Fruit fly (Drosophila melanogaster) whole organism, embryonic: ENCODE measurements around the gene Gr32a.

Experiments used
- Antp ChIP-seq: fragments of 200-800 bp; sonication (Bioruptor generic); optimal IDR thresholded peaks from 3 replicates; lab custom pipeline; 2016; ENCODE audit warnings: missing biosample characterization, missing genetic modification characterization
- BtbVII ChIP-seq: fragments of 200-800 bp; sonication (Bioruptor generic); optimal IDR thresholded peaks from 3 replicates; lab custom pipeline; 2017; ENCODE audit warnings: missing biosample characterization, mild to moderate bottlenecking, missing genetic modification characterization
- CG10979 ChIP-seq: fragments of 200-800 bp; sonication (Bioruptor generic); optimal IDR thresholded peaks from 2 replicates; lab custom pipeline; 2018; ENCODE audit warnings: missing biosample characterization, mild to moderate bottlenecking, missing genetic modification characterization, moderate library complexity
- CG12219 ChIP-seq: fragments of 200-800 bp; sonication (Bioruptor generic); optimal IDR thresholded peaks from 3 replicates; lab custom pipeline; 2018; ENCODE audit warnings: missing biosample characterization, mild to moderate bottlenecking, missing genetic modification characterization
- CG16813 ChIP-seq: fragments of 200-800 bp; sonication (Bioruptor generic); IDR thresholded peaks from 3 replicates; pipeline ENCODE4 v1.3.6; 2022; ENCODE audit warnings: missing biosample characterization, missing genetic modification characterization; ENCODE audit not compliant: partially characterized antibody
- CG16863 ChIP-seq: fragments of 200-800 bp; sonication (Bioruptor generic); optimal IDR thresholded peaks from 3 replicates; lab custom pipeline; 2016; ENCODE audit warnings: missing biosample characterization, missing genetic modification characterization
- CG17385 ChIP-seq: fragments of 200-800 bp; sonication (Bioruptor generic); optimal IDR thresholded peaks from 3 replicates; lab custom pipeline; 2018; ENCODE audit warnings: missing biosample characterization, mild to moderate bottlenecking, missing genetic modification characterization
- CG17612 ChIP-seq: fragments of 200-800 bp; sonication (Bioruptor generic); IDR thresholded peaks from 2 replicates; pipeline ENCODE4 v1.3.6; 2022; ENCODE audit warnings: missing biosample characterization, missing genetic modification characterization
- CG17912 ChIP-seq: fragments of 200-800 bp; sonication (Bioruptor generic); optimal IDR thresholded peaks from 2 replicates; lab custom pipeline; 2018; ENCODE audit warnings: missing biosample characterization, mild to moderate bottlenecking, missing genetic modification characterization
- CG1832 ChIP-seq: fragments of 200-800 bp; sonication (Bioruptor generic); optimal IDR thresholded peaks from 2 replicates; lab custom pipeline; 2017; ENCODE audit warnings: missing biosample characterization, mild to moderate bottlenecking, missing genetic modification characterization, inconsistent platforms
- CG18599 ChIP-seq: fragments of 200-800 bp; sonication (Bioruptor generic); optimal IDR thresholded peaks from 3 replicates; lab custom pipeline; 2017; ENCODE audit warnings: missing biosample characterization, missing genetic modification characterization, mild to moderate bottlenecking, moderate library complexity, missing genetic modification reagents
- CG2202 ChIP-seq: fragments of 200-800 bp; sonication (Bioruptor generic); optimal IDR thresholded peaks from 2 replicates; lab custom pipeline; 2018; ENCODE audit warnings: missing biosample characterization, mild to moderate bottlenecking, missing genetic modification characterization
- CG3065 ChIP-seq: fragments of 200-800 bp; sonication (Bioruptor generic); optimal IDR thresholded peaks from 2 replicates; lab custom pipeline; 2016; ENCODE audit warnings: missing biosample characterization, missing genetic modification characterization
- CG31388 ChIP-seq: fragments of 200-800 bp; sonication (Bioruptor generic); optimal IDR thresholded peaks from 2 replicates; lab custom pipeline; 2016; ENCODE audit warnings: missing biosample characterization, missing genetic modification characterization
- CG34224 ChIP-seq: fragments of 200-800 bp; sonication (Bioruptor generic); IDR thresholded peaks from 3 replicates; pipeline ENCODE4 v1.3.6; 2022; ENCODE audit warnings: missing biosample characterization, missing genetic modification characterization; ENCODE audit not compliant: partially characterized antibody
- CG4328 ChIP-seq: fragments of 200-800 bp; sonication (Bioruptor generic); optimal IDR thresholded peaks from 3 replicates; lab custom pipeline; 2017; ENCODE audit warnings: missing biosample characterization, missing genetic modification reagents, missing genetic modification characterization
- CG4820 ChIP-seq: fragments of 200-800 bp; sonication (Bioruptor generic); optimal IDR thresholded peaks from 3 replicates; lab custom pipeline; 2016; ENCODE audit warnings: missing biosample characterization, missing genetic modification characterization
- CG6765 ChIP-seq: fragments of 200-800 bp; sonication (Bioruptor generic); optimal IDR thresholded peaks from 3 replicates; lab custom pipeline; 2017; ENCODE audit warnings: missing biosample characterization, mild to moderate bottlenecking, missing genetic modification characterization
- Drgx ChIP-seq: fragments of 200-800 bp; sonication (Bioruptor generic); IDR thresholded peaks from 2 replicates; pipeline ENCODE4 v1.3.6; 2022; ENCODE audit warnings: missing biosample characterization, missing genetic modification characterization
- HLHmδ ChIP-seq: fragments of 200-800 bp; sonication (Bioruptor generic); optimal IDR thresholded peaks from 2 replicates; lab custom pipeline; 2018; ENCODE audit warnings: missing biosample characterization, mild to moderate bottlenecking, missing genetic modification characterization, moderate library complexity
- HmgD ChIP-seq: fragments of 200-800 bp; sonication (Bioruptor generic); optimal IDR thresholded peaks from 3 replicates; lab custom pipeline; 2016; ENCODE audit warnings: missing biosample characterization, missing genetic modification characterization
- HmgZ ChIP-seq: fragments of 200-800 bp; sonication (Bioruptor generic); optimal IDR thresholded peaks from 2 replicates; lab custom pipeline; 2018; ENCODE audit warnings: missing biosample characterization, mild to moderate bottlenecking, missing genetic modification characterization
- Hr78 ChIP-seq, 2 experiments: fragments of 200-800 bp in 1 of 2; fragments of >200 bp in 1 of 2; sonication (Bioruptor generic) in 1 of 2; optimal IDR thresholded peaks; 2 replicates each; lab custom pipeline; 2017 to 2019; ENCODE audit warnings: missing biosample characterization in 2 of 2, missing genetic modification characterization in 2 of 2, mild to moderate bottlenecking in 1 of 2, moderate library complexity in 1 of 2
- Max ChIP-seq: fragments of 200-800 bp; sonication (Bioruptor generic); optimal IDR thresholded peaks from 2 replicates; lab custom pipeline; 2016; ENCODE audit warnings: missing biosample characterization, mild to moderate bottlenecking, missing genetic modification characterization
- Rfx ChIP-seq: fragments of 200-800 bp; sonication (Bioruptor generic); IDR thresholded peaks from 2 replicates; pipeline ENCODE4 v1.3.6; 2022; ENCODE audit warnings: missing biosample characterization, missing genetic modification characterization
- Sox102F ChIP-seq: fragments of 200-800 bp; sonication (Bioruptor generic); optimal IDR thresholded peaks from 2 replicates; lab custom pipeline; 2018; ENCODE audit warnings: missing biosample characterization, mild to moderate bottlenecking, missing genetic modification characterization, moderate library complexity
- Trl ChIP-seq, 3 experiments: fragments of >200 bp in 2 of 3; fragments of 200-800 bp in 1 of 3; sonication (Bioruptor generic) in 1 of 3; optimal IDR thresholded peaks; 2 replicates in 1 of 3; 3 replicates in 2 of 3; lab custom pipeline; 2016 to 2017; ENCODE audit warnings: missing biosample characterization in 1 of 3, missing genetic modification characterization in 1 of 3
- Vsx1 ChIP-seq: fragments of 200-800 bp; sonication (Bioruptor generic); optimal IDR thresholded peaks from 2 replicates; lab custom pipeline; 2017; ENCODE audit warnings: missing biosample characterization, mild to moderate bottlenecking, missing genetic modification characterization, missing genetic modification reagents
- aop ChIP-seq: fragments of 200-800 bp; sonication (Bioruptor generic); IDR thresholded peaks from 2 replicates; pipeline ENCODE4 v1.3.6; 2022; ENCODE audit warnings: missing biosample characterization, missing genetic modification characterization
- bsh ChIP-seq, 2 experiments: fragments of 200-800 bp; sonication (Bioruptor generic); optimal IDR thresholded peaks; 2 replicates each; lab custom pipeline; 2017 to 2018; ENCODE audit warnings: mild to moderate bottlenecking in 2 of 2, missing biosample characterization in 2 of 2, missing genetic modification characterization in 2 of 2, moderate library complexity in 1 of 2
- cg ChIP-seq: fragments of 200-800 bp; sonication (Bioruptor generic); optimal IDR thresholded peaks from 3 replicates; lab custom pipeline; 2019; ENCODE audit warnings: missing biosample characterization, mild to moderate bottlenecking, missing genetic modification characterization, moderate library complexity
- chif ChIP-seq, 2 experiments: fragments of 200-800 bp; sonication (Bioruptor generic); optimal IDR thresholded peaks; 3 replicates each; lab custom pipeline; 2016; ENCODE audit warnings: missing biosample characterization in 2 of 2, missing genetic modification characterization in 2 of 2
- eyg ChIP-seq: fragments of 200-800 bp; sonication (Bioruptor generic); optimal IDR thresholded peaks from 3 replicates; lab custom pipeline; 2016; ENCODE audit warnings: missing biosample characterization, missing genetic modification characterization
- gem ChIP-seq: fragments of 200-800 bp; sonication (Bioruptor generic); optimal IDR thresholded peaks from 2 replicates; lab custom pipeline; 2019; ENCODE audit warnings: missing biosample characterization, mild to moderate bottlenecking, missing genetic modification characterization, moderate library complexity
- hb ChIP-seq: fragments of 200-800 bp; sonication (Bioruptor generic); IDR thresholded peaks from 3 replicates; pipeline ENCODE4 v1.3.6; 2022; ENCODE audit warnings: missing biosample characterization, missing genetic modification characterization; ENCODE audit not compliant: partially characterized antibody
- kay ChIP-seq: fragments of 200-800 bp; sonication (Bioruptor generic); optimal IDR thresholded peaks from 2 replicates; lab custom pipeline; 2016; ENCODE audit warnings: missing biosample characterization, missing genetic modification characterization
- mam ChIP-seq: fragments of 200-800 bp; sonication (Bioruptor generic); optimal IDR thresholded peaks from 3 replicates; lab custom pipeline; 2016; ENCODE audit warnings: missing biosample characterization, missing genetic modification characterization
- prd ChIP-seq, 3 experiments: fragments of >200 bp in 2 of 3; fragments of 200-800 bp in 1 of 3; sonication (Bioruptor generic) in 1 of 3; optimal IDR thresholded peaks in 2 of 3; IDR thresholded peaks in 1 of 3; 2 replicates in 2 of 3; 3 replicates in 1 of 3; pipeline versions ENCODE4 v1.3.6 to Lab custom; 2017 to 2022; ENCODE audit warnings: missing biosample characterization in 1 of 3, missing genetic modification characterization in 1 of 3
- run ChIP-seq: fragments of 200-800 bp; sonication (Bioruptor generic); optimal IDR thresholded peaks from 3 replicates; lab custom pipeline; 2018; ENCODE audit warnings: missing biosample characterization, mild to moderate bottlenecking, missing genetic modification characterization
- schlank ChIP-seq: fragments of 200-800 bp; sonication (Bioruptor generic); optimal IDR thresholded peaks from 2 replicates; lab custom pipeline; 2018; ENCODE audit warnings: missing biosample characterization, mild to moderate bottlenecking, missing genetic modification characterization
- tio ChIP-seq: fragments of 200-800 bp; sonication (Bioruptor generic); optimal IDR thresholded peaks from 2 replicates; lab custom pipeline; 2017; ENCODE audit warnings: missing biosample characterization, missing genetic modification characterization, inconsistent platforms
- tna ChIP-seq: fragments of 200-800 bp; sonication (Bioruptor generic); IDR thresholded peaks from 2 replicates; pipeline ENCODE4 v1.3.6; 2022; ENCODE audit warnings: missing biosample characterization, missing genetic modification characterization; ENCODE audit not compliant: partially characterized antibody
- trh ChIP-seq: fragments of 200-800 bp; sonication (Bioruptor generic); optimal IDR thresholded peaks from 2 replicates; lab custom pipeline; 2016; ENCODE audit warnings: missing biosample characterization, missing genetic modification characterization
- twi ChIP-seq: fragments of 200-800 bp; optimal IDR thresholded peaks from 2 replicates; lab custom pipeline; 2019; ENCODE audit warnings: missing biosample characterization, mild to moderate bottlenecking, missing genetic modification characterization, moderate library complexity
- vnd ChIP-seq: fragments of 200-800 bp; sonication (Bioruptor generic); IDR thresholded peaks from 3 replicates; pipeline ENCODE4 v1.3.6; 2022; ENCODE audit warnings: missing biosample characterization, missing genetic modification characterization; ENCODE audit not compliant: partially characterized antibody
- wdn ChIP-seq: fragments of 200-800 bp; sonication (Bioruptor generic); IDR thresholded peaks from 2 replicates; pipeline ENCODE4 v1.3.6; 2022; ENCODE audit warnings: missing biosample characterization, missing genetic modification characterization
- zf30C ChIP-seq: fragments of 200-800 bp; sonication (Bioruptor generic); optimal IDR thresholded peaks from 3 replicates; lab custom pipeline; 2018; ENCODE audit warnings: missing biosample characterization, mild to moderate bottlenecking, missing genetic modification characterization
- zfh2 ChIP-seq: fragments of 200-800 bp; sonication (Bioruptor generic); optimal IDR thresholded peaks from 2 replicates; lab custom pipeline; 2016; ENCODE audit warnings: missing biosample characterization, missing genetic modification characterization

Gr32a gene

DNA sequence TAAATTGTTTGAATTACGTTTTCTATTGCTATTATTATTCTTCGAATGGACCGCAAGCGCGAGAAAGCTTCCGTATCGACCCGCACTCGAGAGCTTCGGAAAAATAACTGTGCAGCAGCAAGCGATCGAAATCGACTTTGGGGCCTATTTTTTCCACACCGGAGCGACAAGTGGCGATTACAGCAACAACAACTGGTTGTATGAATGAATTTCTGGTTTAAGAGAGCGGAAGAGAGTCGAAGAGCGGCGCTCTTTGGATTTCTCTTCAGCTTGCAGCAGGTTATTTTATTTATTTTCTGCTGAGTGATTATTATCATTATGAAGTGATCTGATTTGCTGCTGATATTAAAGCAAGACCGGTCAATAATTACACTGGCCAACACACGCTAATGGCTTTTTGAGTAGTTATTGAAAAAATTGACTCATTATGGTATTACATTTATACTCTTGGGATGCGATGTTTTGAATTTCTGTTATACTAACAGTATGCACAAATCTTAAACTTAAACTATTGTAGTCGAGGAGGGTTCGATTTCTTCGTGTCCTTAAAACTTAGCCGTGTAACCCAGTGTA is 46.8 kb upstream of the Gr32a start, which contains the start of gene Samuel (continued):
- no peak for TF ChIP-seq schlank
- TF ChIP-seq aop (GFP tag; lab: Robert Waterston, UW), result no peak
- TF ChIP-seq CG16863 (GFP tag; lab: Kevin White, UChicago), result no peak
- no peak for TF ChIP-seq CG17612 (GFP tag; lab: Robert Waterston, UW)
- TF ChIP-seq zf30C, result no peak
- TF ChIP-seq cg (GFP tag; lab: Kevin White, UChicago), result peak; percentile 69
- no peak for TF ChIP-seq CG1832 (GFP tag; lab: Kevin White, UChicago)
- no peak for TF ChIP-seq eyg (GFP tag; lab: Kevin White, UChicago)
- TF ChIP-seq CG31388 (GFP tag; lab: Kevin White, UChicago), result no peak
- TF ChIP-seq prd (optimal IDR thresholded peaks at IDR 0.05; lab: Kevin White, UChicago), result no peak
- no peak for TF ChIP-seq prd (GFP tag; IDR thresholded peaks at IDR 0.05; lab: Robert Waterston, UW)
- no peak for TF ChIP-seq wdn
- no peak for TF ChIP-seq CG34224
- no peak for TF ChIP-seq kay (GFP tag; lab: Kevin White, UChicago)
- no peak for TF ChIP-seq Antp (GFP tag; lab: Kevin White, UChicago)
- TF ChIP-seq CG6765 (GFP tag; lab: Kevin White, UChicago), result no peak
- no peak for TF ChIP-seq chif (GFP tag; optimal IDR thresholded peaks at IDR 0.05; lab: Kevin White, UChicago)
- TF ChIP-seq Sox102F (GFP tag; lab: Kevin White, UChicago), result no peak
- no peak for TF ChIP-seq HLHmδ (GFP tag; lab: Kevin White, UChicago)
- TF ChIP-seq trh, result no peak
- no peak for TF ChIP-seq tna (GFP tag; lab: Robert Waterston, UW)
- TF ChIP-seq CG10979 (tag; lab: Kevin White, UChicago), result no peak
- no peak for TF ChIP-seq twi (tag; lab: Kevin White, UChicago)
- peak; percentile 7 for TF ChIP-seq CG2202 (tag; lab: Kevin White, UChicago)
- TF ChIP-seq Max, result no peak
- no peak for TF ChIP-seq CG12219
- TF ChIP-seq CG17385 (GFP tag; lab: Kevin White, UChicago), result no peak
- no peak for TF ChIP-seq CG4820
- peak; percentile 33; the same call in 1 of the 2 replicates for TF ChIP-seq Drgx (GFP tag; lab: Robert Waterston, UW)
- TF ChIP-seq Hr78 (GFP tag; optimal IDR thresholded peaks at IDR 0.05; lab: Kevin White, UChicago), result peak in 1 of 2 experiments; percentile 91
- TF ChIP-seq HmgZ (tag; lab: Kevin White, UChicago), result no peak
- TF ChIP-seq hb (GFP tag; lab: Robert Waterston, UW), result no peak
- no peak for TF ChIP-seq CG17912
- TF ChIP-seq run (tag; lab: Kevin White, UChicago), result no peak
- TF ChIP-seq tio (GFP tag; lab: Kevin White, UChicago), result no peak
- TF ChIP-seq vnd (GFP tag; lab: Robert Waterston, UW), result no peak
- TF ChIP-seq zfh2, result no peak
- TF ChIP-seq CG4328 (GFP tag; lab: Kevin White, UChicago), result no peak
- no peak for TF ChIP-seq CG18599 (GFP tag; lab: Kevin White, UChicago)
- TF ChIP-seq gem (tag; lab: Kevin White, UChicago), result peak; percentile 25
- no peak for TF ChIP-seq Rfx (GFP tag; lab: Robert Waterston, UW)
- no peak for TF ChIP-seq HmgD (GFP tag; lab: Kevin White, UChicago)
- TF ChIP-seq Trl (optimal IDR thresholded peaks at IDR 0.05; lab: Kevin White, UChicago), result peak; percentile 91 to 93
- TF ChIP-seq Trl (GFP tag; optimal IDR thresholded peaks at IDR 0.05; lab: Kevin White, UChicago), result peak; percentile 20
- TF ChIP-seq Vsx1 (GFP tag; lab: Kevin White, UChicago), result no peak
- no peak for TF ChIP-seq CG16813 (GFP tag; lab: Robert Waterston, UW)
- TF ChIP-seq bsh (GFP tag; optimal IDR thresholded peaks at IDR 0.05; lab: Kevin White, UChicago), result peak in 1 of 2 experiments; percentile 34
- no peak for TF ChIP-seq CG3065 (GFP tag; lab: Kevin White, UChicago)
- no peak for TF ChIP-seq mam
- peak; percentile 16 for TF ChIP-seq BtbVII (GFP tag; lab: Kevin White, UChicago)
